Worm (Caenorhabditis elegans): ENCODE measurements around the gene F10E9.3.

The F10E9.3 gene

DNA sequence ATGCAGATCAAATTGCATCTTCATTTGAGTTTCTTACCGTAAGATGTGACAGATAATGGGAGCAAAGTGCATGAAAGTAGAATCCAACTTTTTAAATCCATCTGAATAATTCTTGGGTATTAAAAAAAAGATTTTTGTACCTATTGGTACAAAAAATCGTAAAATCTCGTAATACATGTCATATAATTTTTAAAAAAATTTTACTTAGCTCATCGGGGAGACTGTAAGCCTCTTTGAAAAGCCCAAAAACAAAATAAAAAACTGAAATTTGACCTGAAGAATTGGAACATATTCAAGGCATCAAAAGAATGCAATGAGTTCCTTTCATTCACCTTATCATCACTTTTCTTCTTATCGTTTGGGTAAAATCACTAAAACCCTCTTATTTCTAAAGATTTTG, 34.9 kb upstream of the F10E9.3 start, which contains the start of gene clec-160:
clec-160 (minus strand) TSS at position 101 of the 400 bp plus-strand sequence.
- TF ChIP-seq pes-1 (GFP tag; IDR thresholded peaks at IDR 0.05) (no peak), scrt-1 (GFP tag; IDR thresholded peaks at IDR 0.05) (no peak), ama-1 (optimal IDR thresholded peaks at IDR 0.05) (no peak), F13C5.2 (tag; optimal IDR thresholded peaks at IDR 0.05) (no peak), tbx-11 (GFP tag; IDR thresholded peaks at IDR 0.05) (no peak), ets-7 (tag; optimal IDR thresholded peaks at IDR 0.05) (no peak), flt-1 (GFP tag; IDR thresholded peaks at IDR 0.05) (no peak), B0310.2 (tag; optimal IDR thresholded peaks at IDR 0.05) (no peak), aly-1 (tag; optimal IDR thresholded peaks at IDR 0.05) (no peak), tbx-37 (GFP tag; conservative IDR thresholded peaks at IDR 0.05) (no peak), ceh-36 (tag; optimal IDR thresholded peaks at IDR 0.05) (no peak)

DNA sequence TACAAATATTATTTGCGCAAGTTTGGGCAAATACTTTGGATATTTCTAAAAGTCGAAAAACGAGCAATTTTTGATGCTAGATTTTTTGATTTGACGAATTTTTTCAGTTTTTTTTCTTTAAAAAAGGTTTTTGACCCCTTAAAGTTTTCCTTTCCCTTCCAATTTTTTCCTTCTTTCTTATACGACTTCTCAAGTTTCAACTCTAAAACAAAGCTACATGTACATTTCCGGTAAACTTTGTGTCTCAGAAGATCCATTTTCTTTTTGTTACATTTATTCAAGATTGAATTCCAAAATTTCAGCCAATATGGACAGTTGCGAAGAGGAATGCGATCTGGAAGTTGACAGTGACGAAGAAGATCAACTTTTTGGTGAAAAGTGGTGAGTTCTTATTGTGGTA, 32.0 kb upstream of the F10E9.3 start, which contains the start of gene mig-10:
mig-10 (plus strand) TSS at position 301 of the 400 bp plus-strand sequence.
- TF ChIP-seq aly-1 (tag; optimal IDR thresholded peaks at IDR 0.05): no peak
- no peak for TF ChIP-seq tbx-11 (GFP tag; IDR thresholded peaks at IDR 0.05)
- TF ChIP-seq hnd-1 (tag; optimal IDR thresholded peaks at IDR 0.05): no peak
- TF ChIP-seq tbx-37 (GFP tag; conservative IDR thresholded peaks at IDR 0.05): no peak
- TF ChIP-seq ets-7 (tag; optimal IDR thresholded peaks at IDR 0.05): no peak
- TF ChIP-seq ama-1 (optimal IDR thresholded peaks at IDR 0.05): no peak
- no peak for TF ChIP-seq hmbx-1 (tag; optimal IDR thresholded peaks at IDR 0.05)
- TF ChIP-seq scrt-1 (GFP tag; IDR thresholded peaks at IDR 0.05): no peak
- no peak for TF ChIP-seq sea-1 (GFP tag; conservative IDR thresholded peaks at IDR 0.05)
- TF ChIP-seq ceh-36 (tag; optimal IDR thresholded peaks at IDR 0.05): no peak
- TF ChIP-seq F13C5.2 (tag; optimal IDR thresholded peaks at IDR 0.05): no peak

DNA sequence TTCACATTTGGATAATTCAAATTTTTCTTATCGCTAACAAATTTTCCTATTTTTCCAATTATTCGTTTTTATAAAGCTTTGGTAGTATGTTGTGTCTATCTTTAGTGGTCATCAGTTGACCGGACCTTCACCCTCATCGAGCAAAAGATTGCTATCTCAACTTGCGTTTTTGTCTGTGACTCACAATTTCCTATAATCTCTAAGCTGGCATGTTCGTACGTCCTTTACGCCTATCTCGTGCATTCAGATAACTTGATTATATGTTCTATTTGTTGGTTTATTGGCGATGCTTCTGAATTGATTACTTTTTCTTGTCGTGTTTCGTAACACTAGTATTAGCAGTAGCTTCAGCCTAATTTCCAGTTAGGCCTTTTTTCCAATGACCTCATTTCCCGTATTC, 31.2 kb upstream of the F10E9.3 start:
- no peak for TF ChIP-seq hmg-4 (GFP tag; optimal IDR thresholded peaks at IDR 0.05)
- no peak for TF ChIP-seq tbx-11 (GFP tag; IDR thresholded peaks at IDR 0.05)
- no peak for TF ChIP-seq ceh-13 (GFP tag; optimal IDR thresholded peaks at IDR 0.05)
- TF ChIP-seq aly-1 (tag; optimal IDR thresholded peaks at IDR 0.05): no peak
- no peak for TF ChIP-seq ceh-36 (tag; optimal IDR thresholded peaks at IDR 0.05)
- TF ChIP-seq ama-1 (optimal IDR thresholded peaks at IDR 0.05): no peak
- TF ChIP-seq B0310.2 (tag; optimal IDR thresholded peaks at IDR 0.05): no peak
- TF ChIP-seq tbx-37 (GFP tag; conservative IDR thresholded peaks at IDR 0.05): no peak
- no peak for TF ChIP-seq ets-7 (tag; optimal IDR thresholded peaks at IDR 0.05)
- no peak for TF ChIP-seq scrt-1 (GFP tag; IDR thresholded peaks at IDR 0.05)

DNA sequence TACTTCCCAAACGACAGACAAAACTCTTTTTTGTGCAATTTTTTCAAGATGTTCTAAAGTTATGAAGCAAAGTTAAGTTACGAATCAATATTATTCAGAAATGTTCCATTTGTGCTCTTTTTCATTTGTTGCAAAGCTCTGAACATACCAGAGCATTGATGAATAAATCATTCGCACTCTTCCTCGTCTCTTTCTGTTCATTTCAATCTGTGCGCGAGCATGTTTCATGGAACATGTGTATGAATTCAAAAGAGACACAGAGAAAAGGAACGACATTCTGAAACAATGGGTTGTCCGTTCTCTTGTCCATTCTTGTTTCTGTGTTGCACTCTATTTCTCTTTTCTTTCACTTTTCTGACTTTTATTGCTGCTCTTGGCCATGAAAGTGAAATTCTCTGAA, 30.5 kb upstream of the F10E9.3 start:
- TF ChIP-seq sea-1 (GFP tag; conservative IDR thresholded peaks at IDR 0.05): no peak
- no peak for TF ChIP-seq pes-1 (GFP tag; IDR thresholded peaks at IDR 0.05)
- TF ChIP-seq tbx-37 (GFP tag; conservative IDR thresholded peaks at IDR 0.05): no peak
- TF ChIP-seq B0310.2 (tag; optimal IDR thresholded peaks at IDR 0.05): no peak
- no peak for TF ChIP-seq hmbx-1 (tag; optimal IDR thresholded peaks at IDR 0.05)
- TF ChIP-seq ceh-13 (GFP tag; optimal IDR thresholded peaks at IDR 0.05): no peak
- no peak for TF ChIP-seq flt-1 (GFP tag; IDR thresholded peaks at IDR 0.05)
- no peak for TF ChIP-seq tbx-11 (GFP tag; IDR thresholded peaks at IDR 0.05)
- no peak for TF ChIP-seq aly-1 (tag; optimal IDR thresholded peaks at IDR 0.05)
- no peak for TF ChIP-seq scrt-1 (GFP tag; IDR thresholded peaks at IDR 0.05)
- no peak for TF ChIP-seq F13C5.2 (tag; optimal IDR thresholded peaks at IDR 0.05)
- no peak for TF ChIP-seq hmg-4 (GFP tag; optimal IDR thresholded peaks at IDR 0.05)
- TF ChIP-seq hnd-1 (tag; optimal IDR thresholded peaks at IDR 0.05): no peak
- TF ChIP-seq ama-1 (optimal IDR thresholded peaks at IDR 0.05): no peak
- no peak for TF ChIP-seq ceh-36 (tag; optimal IDR thresholded peaks at IDR 0.05)
- TF ChIP-seq tra-4 (tag; optimal IDR thresholded peaks at IDR 0.05): no peak
- no peak for TF ChIP-seq ets-7 (tag; optimal IDR thresholded peaks at IDR 0.05)

DNA sequence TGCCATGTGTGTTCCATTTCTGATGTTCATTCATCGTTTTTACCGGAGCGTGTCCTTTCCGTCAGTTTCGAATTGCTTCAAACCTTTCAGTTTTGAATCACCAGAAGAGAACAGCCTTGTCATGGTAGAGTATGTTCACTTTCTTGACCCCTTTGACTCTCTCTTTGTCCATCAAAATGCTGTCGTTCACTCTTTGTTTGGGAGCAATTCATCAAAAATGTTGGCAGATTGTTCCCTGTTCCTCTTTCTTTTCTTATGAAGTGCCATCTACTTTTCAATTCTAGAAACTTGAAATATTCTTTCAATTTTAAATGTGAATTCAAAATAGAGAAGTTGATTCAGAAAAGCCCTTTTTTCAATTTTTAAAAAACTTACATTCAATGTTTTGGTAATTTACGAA, 29.5 kb upstream of the F10E9.3 start:
- no peak for TF ChIP-seq B0310.2 (tag; optimal IDR thresholded peaks at IDR 0.05)

DNA sequence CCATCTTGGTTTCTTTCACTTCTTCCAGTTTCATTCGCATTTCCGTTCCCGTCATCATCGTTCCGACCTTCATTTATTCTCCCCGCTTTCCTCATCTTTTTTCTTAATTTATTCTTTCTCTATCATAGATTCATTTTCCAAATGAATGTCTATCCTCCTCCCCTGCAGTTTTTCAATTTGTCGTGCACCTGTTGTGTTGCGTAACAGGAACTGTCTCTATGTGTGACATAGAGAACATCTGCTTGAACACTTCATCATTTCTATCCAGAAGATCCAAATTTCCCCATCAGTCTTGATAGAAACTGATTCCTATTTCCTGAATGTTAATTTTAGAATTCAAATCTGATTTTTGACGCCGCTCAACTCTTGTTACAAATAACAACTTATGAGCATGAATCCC, 27.3 kb upstream of the F10E9.3 start:
- TF ChIP-seq F13C5.2 (tag; optimal IDR thresholded peaks at IDR 0.05) (no peak), B0310.2 (tag; optimal IDR thresholded peaks at IDR 0.05) (no peak), sea-1 (GFP tag; conservative IDR thresholded peaks at IDR 0.05) (no peak), ama-1 (optimal IDR thresholded peaks at IDR 0.05) (no peak), hmg-4 (GFP tag; optimal IDR thresholded peaks at IDR 0.05) (no peak), tbx-37 (GFP tag; conservative IDR thresholded peaks at IDR 0.05) (no peak), flt-1 (GFP tag; IDR thresholded peaks at IDR 0.05) (no peak), hmbx-1 (tag; optimal IDR thresholded peaks at IDR 0.05) (no peak), aly-1 (tag; optimal IDR thresholded peaks at IDR 0.05) (no peak), tra-4 (tag; optimal IDR thresholded peaks at IDR 0.05) (no peak), pes-1 (GFP tag; IDR thresholded peaks at IDR 0.05) (no peak), scrt-1 (GFP tag; IDR thresholded peaks at IDR 0.05) (no peak), hnd-1 (tag; optimal IDR thresholded peaks at IDR 0.05) (no peak), ceh-13 (GFP tag; optimal IDR thresholded peaks at IDR 0.05) (no peak)

DNA sequence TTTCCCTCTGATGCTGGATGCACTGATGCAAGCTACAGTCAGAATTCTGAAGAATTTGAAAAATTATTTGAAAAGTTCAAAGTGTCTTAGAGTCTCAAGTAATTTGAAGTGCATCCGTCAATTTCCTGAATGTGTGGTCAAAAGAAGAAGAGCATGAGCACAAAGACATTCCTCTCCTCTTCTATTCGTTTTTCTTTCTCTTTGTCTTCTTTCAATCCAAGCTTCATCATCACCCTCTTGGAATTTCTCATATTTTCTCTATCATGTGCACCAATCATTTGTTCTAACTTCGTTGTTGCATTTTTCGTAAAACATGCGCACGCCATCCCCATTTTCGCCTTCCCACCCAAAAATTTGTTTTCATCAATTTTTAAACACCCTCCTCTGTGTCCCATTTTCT, 24.8 kb upstream of the F10E9.3 start:
- TF ChIP-seq hmg-4 (GFP tag; optimal IDR thresholded peaks at IDR 0.05) (no peak), hmbx-1 (tag; optimal IDR thresholded peaks at IDR 0.05) (no peak), F13C5.2 (tag; optimal IDR thresholded peaks at IDR 0.05) (no peak), ama-1 (optimal IDR thresholded peaks at IDR 0.05) (no peak), aly-1 (tag; optimal IDR thresholded peaks at IDR 0.05) (no peak), ceh-13 (GFP tag; optimal IDR thresholded peaks at IDR 0.05) (no peak), tra-4 (tag; optimal IDR thresholded peaks at IDR 0.05) (no peak), pes-1 (GFP tag; IDR thresholded peaks at IDR 0.05) (no peak), tbx-37 (GFP tag; conservative IDR thresholded peaks at IDR 0.05) (no peak), B0310.2 (tag; optimal IDR thresholded peaks at IDR 0.05) (no peak), sea-1 (GFP tag; conservative IDR thresholded peaks at IDR 0.05) (no peak), tbx-11 (GFP tag; IDR thresholded peaks at IDR 0.05) (no peak), scrt-1 (GFP tag; IDR thresholded peaks at IDR 0.05) (no peak), flt-1 (GFP tag; IDR thresholded peaks at IDR 0.05) (no peak), ceh-36 (tag; optimal IDR thresholded peaks at IDR 0.05) (no peak), ets-7 (tag; optimal IDR thresholded peaks at IDR 0.05) (no peak)

DNA sequence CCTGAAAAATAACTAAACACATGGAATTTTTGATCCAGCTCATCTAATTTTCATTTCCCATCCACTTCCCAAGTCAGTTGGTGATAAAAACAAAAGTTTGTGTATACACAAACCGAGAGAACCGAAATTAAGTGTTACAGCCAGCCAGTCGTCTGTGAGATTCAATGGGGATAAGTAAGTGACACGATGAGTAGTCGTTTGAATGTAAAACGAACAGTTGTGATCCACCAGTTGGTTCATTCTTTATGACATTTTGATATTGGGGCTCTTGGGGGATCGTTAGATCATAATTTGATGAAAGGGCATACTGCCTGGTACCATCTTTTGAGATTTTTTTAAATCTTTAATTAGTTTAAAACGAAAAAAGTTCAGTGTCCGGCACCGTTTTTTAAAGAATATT, 24.0 kb upstream of the F10E9.3 start:
- no peak for TF ChIP-seq hmg-4 (GFP tag; optimal IDR thresholded peaks at IDR 0.05)
- no peak for TF ChIP-seq pes-1 (GFP tag; IDR thresholded peaks at IDR 0.05)
- TF ChIP-seq scrt-1 (GFP tag; IDR thresholded peaks at IDR 0.05): no peak
- no peak for TF ChIP-seq hmbx-1 (tag; optimal IDR thresholded peaks at IDR 0.05)
- no peak for TF ChIP-seq flt-1 (GFP tag; IDR thresholded peaks at IDR 0.05)
- no peak for TF ChIP-seq ceh-13 (GFP tag; optimal IDR thresholded peaks at IDR 0.05)
- no peak for TF ChIP-seq B0310.2 (tag; optimal IDR thresholded peaks at IDR 0.05)
